Fruit fly (Drosophila melanogaster) ovary, adult (tissue): ENCODE measurements around the gene FASN2.
A peak's percentile ranks its signal among the peaks of the same experiment; 100 is the strongest.

Experiments used
- CG17801 ChIP-seq: fragments of 200-800 bp; optimal IDR thresholded peaks from 2 replicates; lab custom pipeline; 2019; ENCODE audit warnings: missing biosample characterization, mild to moderate bottlenecking, missing genetic modification characterization, moderate library complexity; ENCODE audit not compliant: partially characterized antibody

Gene FASN2

DNA sequence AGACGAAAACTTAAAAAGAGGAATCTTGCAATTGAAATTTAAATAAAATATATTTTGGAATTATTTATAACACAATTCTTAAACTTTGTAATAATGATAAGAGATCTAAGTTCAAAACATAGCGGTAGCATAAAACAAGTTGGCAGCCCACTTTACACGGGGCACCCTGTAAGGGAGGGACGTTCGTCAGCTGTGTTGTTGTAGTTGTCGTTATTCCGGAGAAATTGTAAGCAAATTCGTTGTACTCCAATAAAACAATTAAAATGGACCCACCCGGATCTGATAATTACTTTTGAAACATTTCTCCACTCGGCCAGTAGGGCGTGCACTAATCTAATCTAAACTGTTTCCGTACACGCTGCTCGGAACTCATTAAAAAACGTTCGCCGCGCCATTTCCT is 13.4 kb upstream of the FASN2 start, which contains the start of gene GABPI:
Gene GABPI, plus strand, starts transcription at position 190 of the 400 bp plus-strand sequence.
- peak; percentile 3 for TF ChIP-seq CG17801 (GFP tag; lab: Kevin White, UChicago)

DNA sequence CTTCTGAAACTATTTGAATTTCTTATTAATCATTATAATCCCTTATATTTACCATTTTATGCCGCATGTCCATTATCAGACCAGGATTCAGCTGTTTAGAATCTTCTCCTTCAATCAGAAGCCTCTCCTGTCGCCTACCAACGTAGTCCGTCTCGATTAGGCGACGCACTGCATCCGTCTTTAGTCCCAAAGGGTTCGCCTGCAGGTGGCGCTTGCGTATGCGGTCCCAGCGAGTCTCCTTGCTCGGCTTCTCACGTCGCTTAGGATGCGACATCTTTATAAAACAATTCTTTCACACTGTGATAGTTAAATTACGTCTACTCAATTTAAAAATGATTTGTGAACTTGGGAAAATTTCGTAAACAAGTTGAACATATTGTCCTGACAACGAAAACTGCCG is 8.8 kb upstream of the FASN2 start, which contains the start of gene CG17258:
Gene CG17258, minus strand, starts transcription at position 380 of the 400 bp plus-strand sequence.
- no peak for TF ChIP-seq CG17801 (GFP tag; lab: Kevin White, UChicago)

DNA sequence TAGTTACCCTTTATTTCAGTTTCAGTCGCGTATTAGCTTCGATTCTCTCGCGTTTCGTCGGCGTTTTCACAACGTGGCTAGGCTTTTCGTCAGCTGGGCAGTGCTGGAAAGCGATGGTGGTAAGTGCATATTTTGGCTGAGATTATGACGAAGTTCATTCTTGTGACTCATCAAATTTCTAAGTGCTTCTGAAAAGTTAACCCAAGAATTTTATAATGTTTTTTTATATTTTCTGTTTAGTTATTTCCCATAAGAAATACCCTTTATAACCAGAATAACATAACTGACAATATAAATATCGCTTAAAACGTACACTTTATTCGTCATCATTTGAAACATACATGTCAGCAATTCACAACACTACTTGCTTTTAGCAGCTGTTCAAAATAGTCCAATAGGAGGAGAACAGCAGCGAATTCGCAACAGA is 6.6 kb upstream of the FASN2 start, which contains the start of the genes CG17260 and SerRS:
Gene CG17260, plus strand, starts transcription at position 78 of the 427 bp plus-strand sequence.
Gene SerRS, minus strand, starts transcription at position 251 of the 427 bp plus-strand sequence.
- TF ChIP-seq CG17801 (GFP tag; lab: Kevin White, UChicago) = peak; percentile 92

DNA sequence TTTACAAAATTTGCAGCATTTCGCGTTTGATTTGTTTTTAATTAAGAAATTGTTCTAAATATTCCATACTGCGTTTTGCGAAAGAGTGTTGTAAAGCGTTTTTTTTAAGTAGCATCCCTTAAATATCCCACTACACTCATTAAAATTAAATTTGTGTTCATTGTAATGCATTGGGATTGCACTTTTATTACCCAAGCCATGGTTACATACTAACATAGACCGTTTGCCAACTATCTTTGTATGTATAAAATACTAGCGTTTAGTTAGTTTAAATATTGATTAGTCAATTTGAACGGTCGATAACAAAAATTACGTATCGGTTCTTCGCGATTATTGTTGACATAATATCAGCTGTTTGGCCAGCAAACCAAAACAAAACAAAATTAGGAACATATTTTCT is 4.0 kb upstream of the FASN2 start, which contains the start of the genes cnir and CG17221:
Gene cnir, minus strand, starts transcription at position 39 of the 400 bp plus-strand sequence.
Gene CG17221, plus strand, starts transcription at position 203 of the 400 bp plus-strand sequence.
- peak; percentile 71 for TF ChIP-seq CG17801 (GFP tag; lab: Kevin White, UChicago)

DNA sequence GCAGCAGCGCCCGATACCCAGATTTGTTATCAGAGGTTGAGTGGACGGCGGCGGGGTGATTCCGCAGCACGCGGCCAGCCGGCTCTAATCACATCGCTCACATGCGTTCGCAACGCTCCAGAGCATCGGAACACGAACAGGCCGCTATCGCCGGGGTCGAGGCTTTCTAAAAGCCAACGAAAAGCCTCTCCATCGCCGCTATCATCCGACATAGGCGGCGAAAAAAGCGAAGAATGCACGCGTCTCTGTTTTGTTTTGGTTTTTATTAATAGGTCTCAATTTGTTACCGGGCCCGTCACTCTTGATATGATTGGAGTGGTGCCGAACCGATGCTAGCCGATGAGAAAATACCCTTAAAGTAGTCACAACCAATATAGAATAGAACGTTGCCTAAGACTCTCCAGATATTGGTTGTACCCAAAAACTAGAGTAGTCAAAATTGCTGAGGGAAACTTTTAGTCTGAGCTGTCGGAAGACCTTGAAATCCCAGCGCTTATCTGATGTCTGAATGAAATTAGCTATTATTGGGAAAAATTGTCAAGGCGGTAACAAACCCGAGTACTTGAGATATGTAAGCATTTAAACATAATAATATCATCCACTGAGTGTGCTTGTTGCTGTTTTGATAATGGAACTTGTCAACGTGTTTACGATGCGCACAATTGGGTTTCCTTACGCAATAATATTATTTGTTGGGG is 1.7 kb upstream of the FASN2 start, which contains the start of gene CG17261:
Gene CG17261, plus strand, starts transcription at position 634 of the 698 bp plus-strand sequence.
- TF ChIP-seq CG17801 (GFP tag; lab: Kevin White, UChicago) = peak; percentile 17

DNA sequence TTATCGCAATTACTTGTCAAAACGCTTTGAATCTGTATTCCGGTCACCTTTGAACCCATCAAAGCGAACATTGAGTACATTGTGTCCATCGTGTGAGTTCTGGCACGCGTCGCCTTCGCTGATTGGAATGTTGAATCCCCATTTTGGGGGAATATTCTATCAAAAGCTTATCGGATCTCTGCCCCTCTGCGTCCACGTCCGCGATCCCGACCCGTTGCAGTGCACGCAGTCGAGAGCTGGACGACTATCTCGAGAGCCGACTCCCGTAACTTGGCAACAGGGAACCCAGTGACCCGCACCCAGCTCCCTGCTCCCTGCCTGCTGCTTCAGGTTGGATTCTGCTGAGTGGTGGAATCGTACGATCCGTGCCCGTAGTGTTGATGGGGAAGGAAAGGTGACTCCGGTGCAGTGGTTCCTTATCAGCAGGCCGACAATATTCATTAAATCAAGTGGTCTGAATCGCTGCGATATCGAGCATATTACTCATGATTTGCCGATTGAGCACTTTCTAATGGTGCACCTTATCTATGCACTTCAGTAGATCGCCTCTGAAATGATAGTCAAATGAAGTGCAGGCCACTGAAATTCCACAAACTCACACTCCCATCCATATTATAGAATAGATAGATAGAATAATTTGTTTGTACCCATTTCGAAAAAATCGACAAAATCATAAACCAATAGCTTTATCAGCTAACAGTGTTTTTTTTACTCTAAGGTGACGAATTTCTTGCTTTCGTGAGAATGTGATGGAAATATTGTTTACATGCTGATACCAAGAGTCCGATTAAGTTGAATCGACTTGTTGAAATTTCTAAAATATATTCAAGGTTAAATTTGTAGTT is 1.1 kb downstream of the FASN2 start:
- no peak for TF ChIP-seq CG17801 (GFP tag; lab: Kevin White, UChicago)

DNA sequence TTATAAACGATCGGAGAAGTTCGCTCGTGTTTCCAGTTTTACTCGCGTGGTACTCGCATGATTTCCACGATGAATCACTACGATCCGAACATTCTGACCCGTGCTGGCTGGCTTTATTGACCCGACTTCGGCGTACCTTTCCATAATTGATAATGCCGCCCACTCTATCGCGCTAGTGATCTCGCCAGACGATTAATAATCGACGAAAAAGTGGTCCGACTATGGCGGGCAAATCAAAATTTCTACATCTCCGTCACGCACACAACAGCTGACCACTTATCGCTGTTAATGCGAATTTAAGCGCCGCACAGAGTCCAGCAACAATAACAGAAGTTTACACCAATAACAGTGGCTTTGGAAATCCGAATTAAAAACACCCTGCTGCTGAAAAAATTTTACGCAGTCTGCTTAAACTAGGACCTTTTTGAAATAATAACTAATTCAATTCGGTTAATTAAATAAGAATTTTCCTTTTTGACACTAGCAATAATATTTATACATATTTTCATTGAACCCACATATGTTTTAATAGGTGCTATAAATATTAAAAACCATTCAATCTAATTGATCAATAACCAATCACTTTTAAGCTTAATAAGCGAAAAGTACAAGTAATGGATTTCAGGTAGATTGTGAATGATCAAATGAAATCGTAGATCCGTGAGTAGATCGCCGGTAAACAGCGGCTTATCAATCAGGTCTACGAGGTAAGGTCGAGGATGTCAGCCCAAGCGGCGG is 12.1 kb downstream of the FASN2 start:
- no peak for TF ChIP-seq CG17801 (GFP tag; lab: Kevin White, UChicago)

DNA sequence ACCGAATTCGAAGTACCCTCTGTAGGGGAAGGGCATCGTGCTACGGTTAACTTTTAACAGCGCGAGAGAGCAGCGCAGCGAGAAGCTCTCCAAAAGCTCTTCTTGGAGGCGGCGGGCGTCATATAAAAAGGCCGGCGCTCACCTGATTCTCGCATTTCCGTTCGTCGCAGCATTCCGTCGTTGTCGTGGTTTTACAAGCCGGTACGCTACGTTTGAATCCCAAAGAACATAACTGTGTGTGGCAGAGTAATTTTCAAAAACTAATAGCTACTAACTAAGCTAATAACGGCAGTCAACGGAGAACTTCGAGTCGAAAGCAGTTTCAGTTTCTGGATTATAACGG is 12.7 kb downstream of the FASN2 start, which contains the start of gene FASN1:
Gene FASN1, plus strand, starts transcription at position 151 of the 343 bp plus-strand sequence.
- TF ChIP-seq CG17801 (GFP tag; lab: Kevin White, UChicago) = peak; percentile 84

DNA sequence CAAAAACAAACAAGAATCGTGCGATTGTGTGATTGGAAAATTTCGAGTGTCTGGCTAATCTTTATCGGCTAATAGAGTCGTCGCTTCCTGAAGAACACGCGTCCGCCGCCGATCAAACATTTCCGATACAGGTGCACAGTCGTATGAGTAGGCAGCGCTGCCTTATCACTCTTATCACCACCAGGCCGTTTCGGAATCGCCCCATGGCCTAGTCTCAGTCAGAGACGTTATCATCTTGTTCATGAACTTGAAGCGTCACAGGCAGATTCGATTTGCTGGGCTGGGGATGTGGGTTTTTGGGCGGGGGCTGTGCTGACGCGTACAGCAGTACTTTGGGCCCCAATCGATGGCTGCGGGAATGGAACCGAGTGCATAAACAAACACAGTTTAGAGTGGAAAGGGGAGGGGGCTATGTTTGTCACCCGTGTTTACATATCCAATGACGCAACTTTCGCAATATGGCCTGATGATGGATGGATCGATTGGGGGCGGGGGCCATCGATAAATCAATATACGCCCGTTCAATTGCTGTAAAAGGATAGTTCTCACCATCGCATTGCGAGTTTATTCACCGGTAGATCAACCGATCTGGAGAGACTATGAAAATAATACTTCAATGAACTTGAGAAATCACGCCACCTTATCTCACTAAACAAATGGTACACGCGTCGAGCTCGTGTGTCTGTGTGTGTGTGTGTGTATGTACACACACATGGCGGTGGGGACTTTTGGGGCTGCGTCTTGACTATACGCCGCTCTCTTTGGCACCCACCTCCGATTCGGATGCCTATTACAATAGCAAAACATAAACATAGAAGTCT is 14.4 kb downstream of the FASN2 start:
- peak; percentile 8 for TF ChIP-seq CG17801 (GFP tag; lab: Kevin White, UChicago)

DNA sequence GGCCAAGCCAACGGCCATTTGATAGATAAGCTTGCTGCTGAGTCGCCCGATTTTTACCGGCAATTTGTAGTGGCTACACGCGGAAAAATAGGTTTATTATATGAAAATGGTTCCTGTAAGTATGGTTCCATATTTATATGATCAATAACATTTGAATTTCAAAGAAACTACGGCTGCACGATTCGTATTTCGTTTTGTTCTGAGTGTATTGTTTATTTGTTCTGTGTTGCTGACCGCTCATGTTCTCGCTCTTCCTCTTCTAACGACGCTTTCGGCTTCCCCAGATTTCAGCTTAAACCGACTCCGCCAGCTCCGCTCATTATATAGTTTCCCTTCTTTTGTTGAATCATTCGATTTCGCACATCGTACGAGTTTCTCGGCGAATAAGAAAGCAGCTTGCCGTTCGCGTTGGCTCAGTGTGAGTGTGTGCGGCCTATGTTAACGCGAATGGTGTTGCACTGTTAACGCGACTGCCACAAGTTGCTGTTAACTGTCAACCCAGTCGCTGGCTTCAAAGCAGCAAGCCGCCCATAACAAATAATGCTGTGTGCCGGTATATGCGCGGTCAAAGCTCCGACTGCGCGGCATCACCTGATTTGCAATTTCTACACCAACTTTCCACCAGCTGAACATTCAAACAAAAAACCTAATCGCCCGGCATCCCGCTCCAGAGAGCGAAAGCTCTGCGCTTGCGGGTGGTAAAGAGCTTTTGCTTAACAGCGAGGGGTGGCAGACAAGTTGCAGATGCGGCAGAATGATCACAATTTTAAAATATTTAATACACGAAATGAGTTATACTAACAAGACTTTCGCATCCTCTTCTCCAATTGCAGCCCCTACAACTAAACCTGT is 15.3 kb downstream of the FASN2 start:
- peak; percentile 80 for TF ChIP-seq CG17801 (GFP tag; lab: Kevin White, UChicago)

DNA sequence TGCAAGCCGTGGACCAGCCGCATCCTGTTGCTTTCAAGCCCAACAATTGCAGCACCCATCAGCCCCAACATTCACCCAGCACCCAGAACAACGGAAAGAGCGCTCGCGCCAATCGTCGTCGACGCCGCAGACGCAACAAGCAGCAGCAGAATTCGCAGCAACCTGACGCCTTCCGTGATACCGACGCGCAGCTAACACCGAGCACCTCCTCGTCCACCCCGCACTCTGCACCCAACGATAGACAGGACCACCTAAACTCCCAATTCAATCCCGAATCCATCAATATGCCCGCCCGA is 15.8 kb downstream of the FASN2 start:
- TF ChIP-seq CG17801 (GFP tag; lab: Kevin White, UChicago) = no peak

DNA sequence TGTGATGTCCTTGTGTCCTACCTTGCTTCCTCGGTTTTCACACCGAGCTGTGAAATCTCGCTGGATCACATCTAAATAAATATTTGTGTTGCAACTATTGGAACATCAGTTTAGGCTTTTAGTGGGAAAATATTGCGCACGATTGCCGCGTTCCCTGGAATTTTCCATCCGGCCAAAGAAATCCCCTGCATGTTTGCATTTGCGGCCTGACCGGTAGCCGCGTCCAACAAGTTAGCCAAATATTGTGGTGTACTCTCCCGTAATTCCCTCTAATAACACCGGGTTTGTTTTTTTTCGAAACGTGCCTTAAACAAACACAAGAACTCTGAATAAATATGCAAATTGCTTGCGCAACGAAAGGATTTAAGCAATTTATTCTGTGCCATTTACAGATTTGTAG is 35.0 kb downstream of the FASN2 start:
- no peak for TF ChIP-seq CG17801 (GFP tag; lab: Kevin White, UChicago)

DNA sequence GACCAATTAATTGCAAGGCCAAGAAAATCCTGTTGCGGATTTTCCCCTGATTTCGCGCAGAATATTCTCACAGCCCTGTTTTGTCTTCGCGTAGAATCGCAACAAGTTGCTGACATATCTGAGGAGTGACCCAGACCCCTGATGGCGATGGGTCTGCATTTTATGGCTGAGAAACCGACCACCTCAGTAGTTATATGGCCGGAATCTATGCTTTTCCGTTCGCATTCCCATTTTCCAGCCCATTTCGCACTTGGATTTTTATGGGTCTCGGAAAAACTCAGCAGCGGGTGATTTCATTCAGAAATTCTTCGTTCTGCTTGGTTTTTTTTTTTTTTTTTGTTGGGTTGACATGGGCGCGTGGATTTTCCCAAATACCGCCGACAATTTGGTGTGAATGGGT is 39.1 kb downstream of the FASN2 start:
- TF ChIP-seq CG17801 (GFP tag; lab: Kevin White, UChicago) = no peak
